Worm (Caenorhabditis elegans): ENCODE data around the gene F10E9.11.
A peak's percentile ranks its signal among the peaks of the same experiment; 100 is the strongest.

ce11 chrIII:8319100-8319499 lies at the start of gene F10E9.11:
- TF ChIP-seq tra-4 (tag; optimal IDR thresholded peaks at IDR 0.05) (no peak), pes-1 (GFP tag; IDR thresholded peaks at IDR 0.05) (peak; percentile 57; the same call in 1 of the 2 replicates), tbx-11 (GFP tag; IDR thresholded peaks at IDR 0.05) (no peak)

Measured in whole organism, early embryonic.